Fruit fly (Drosophila melanogaster): Measurements from ENCODE around the gene Shab.

Gene Shab

dm6 chr3L:2906404-2906803, 11.6 kb downstream of the Shab start:
- TF ChIP-seq CTCF (optimal IDR thresholded peaks at IDR 0.05) (no peak), CG8478 (optimal IDR thresholded peaks at IDR 0.05) (no peak)

dm6 chr3L:2909523-2910042, 14.8 kb downstream of the Shab start:
- TF ChIP-seq CG8478 (optimal IDR thresholded peaks at IDR 0.05) (no peak), CTCF (optimal IDR thresholded peaks at IDR 0.05) (no peak)

- TF ChIP-seq CTCF (optimal IDR thresholded peaks at IDR 0.05): no peak
- no peak for TF ChIP-seq CG8478 (optimal IDR thresholded peaks at IDR 0.05)
These were observed 18.5 kb downstream of the Shab start for dm6 chr3L:2913291-2913690.

dm6 chr3L:2916554-2916953, 21.7 kb downstream of the Shab start, which contains the start of gene CG9970:
Gene CG9970, minus strand, starts transcription at chr3L:2916654.
- TF ChIP-seq CG8478 (optimal IDR thresholded peaks at IDR 0.05) (no peak), CTCF (optimal IDR thresholded peaks at IDR 0.05) (no peak)

dm6 chr3L:2918628-2919027, 23.8 kb downstream of the Shab start:
- TF ChIP-seq CTCF (optimal IDR thresholded peaks at IDR 0.05) (no peak), CG8478 (optimal IDR thresholded peaks at IDR 0.05) (no peak)

dm6 chr3L:2923097-2923496, 28.3 kb downstream of the Shab start:
- TF ChIP-seq CG8478 (optimal IDR thresholded peaks at IDR 0.05) (no peak), CTCF (optimal IDR thresholded peaks at IDR 0.05) (no peak)

- no peak for TF ChIP-seq CTCF (optimal IDR thresholded peaks at IDR 0.05)
- TF ChIP-seq CG8478 (optimal IDR thresholded peaks at IDR 0.05): no peak
These were observed 56.7 kb downstream of the Shab start, which contains the start of gene CG32846 for dm6 chr3L:2951518-2951917. Gene CG32846, minus strand, starts transcription at chr3L:2951618.

- TF ChIP-seq CTCF (optimal IDR thresholded peaks at IDR 0.05) (no peak), CG8478 (optimal IDR thresholded peaks at IDR 0.05) (no peak)
These were observed 66.2 kb downstream of the Shab start, which contains the start of the genes CG34025 and Or63a for dm6 chr3L:2960949-2961584. Gene CG34025, minus strand, starts transcription at chr3L:2961049. Gene Or63a, plus strand, starts transcription at chr3L:2961534.

dm6 chr3L:2980856-2981255, 86.0 kb downstream of the Shab start, which contains the start of gene CPT2:
Gene CPT2, plus strand, starts transcription at chr3L:2981022.
- no peak for TF ChIP-seq CG8478 (optimal IDR thresholded peaks at IDR 0.05)
- no peak for TF ChIP-seq CTCF (optimal IDR thresholded peaks at IDR 0.05)

dm6 chr3L:2986302-2986701, 91.5 kb downstream of the Shab start:
- no peak for TF ChIP-seq CG8478 (optimal IDR thresholded peaks at IDR 0.05)
- TF ChIP-seq CTCF (optimal IDR thresholded peaks at IDR 0.05): no peak

dm6 chr3L:2987749-2988148, 92.9 kb downstream of the Shab start:
- TF ChIP-seq CTCF (optimal IDR thresholded peaks at IDR 0.05) (no peak), CG8478 (optimal IDR thresholded peaks at IDR 0.05) (no peak)

dm6 chr3L:2994872-2995271, 100.1 kb downstream of the Shab start, which contains the start of gene CG2113:
Gene CG2113, plus strand, starts transcription at chr3L:2995172.
- TF ChIP-seq CTCF (optimal IDR thresholded peaks at IDR 0.05): no peak
- TF ChIP-seq CG8478 (optimal IDR thresholded peaks at IDR 0.05): no peak

dm6 chr3L:3001445-3001844, 106.6 kb downstream of the Shab start, which contains the start of gene FMRFaR:
Gene FMRFaR, plus strand, starts transcription at chr3L:3001716.
- TF ChIP-seq CTCF (optimal IDR thresholded peaks at IDR 0.05) (no peak), CG8478 (optimal IDR thresholded peaks at IDR 0.05) (no peak)

All from S2 (cell line).